Worm (Caenorhabditis elegans) whole organism, late embryonic: ENCODE measurements around the gene irld-67.
A peak's percentile ranks its signal among the peaks of the same experiment; 100 is the strongest.

Source experiments
- C38D4.7 ChIP-seq: fragments of 200-800 bp; sonication (Bioruptor generic); optimal IDR thresholded peaks from 2 replicates; lab custom pipeline; 2018; ENCODE audit warnings: mild to moderate bottlenecking, missing genetic modification characterization, moderate library complexity, missing compliant biosample characterization
- F13H6.1 ChIP-seq: sonication (generic microtip); optimal IDR thresholded peaks from 2 replicates; lab custom pipeline; 2016; ENCODE audit warnings: missing genetic modification characterization, missing compliant biosample characterization
- K09A11.1 ChIP-seq: sonication (generic microtip); optimal IDR thresholded peaks from 2 replicates; lab custom pipeline; 2017; ENCODE audit warnings: antibody characterized with exemption, mild to moderate bottlenecking, missing genetic modification characterization, missing compliant biosample characterization; ENCODE audit not compliant: insufficient read depth
- ceh-14 ChIP-seq: sonication (generic microtip); optimal IDR thresholded peaks from 2 replicates; lab custom pipeline; 2016; ENCODE audit warnings: missing genotype, missing genetic modification characterization, missing compliant biosample characterization
- ceh-30 ChIP-seq: fragments of 150-350 bp; optimal IDR thresholded peaks from 2 replicates; lab custom pipeline; 2014; ENCODE audit warnings: missing biosample characterization, missing genetic modification characterization
- ceh-34 ChIP-seq: sonication (generic microtip); optimal IDR thresholded peaks from 2 replicates; lab custom pipeline; 2016; ENCODE audit warnings: mild to moderate bottlenecking, missing genetic modification characterization, missing compliant biosample characterization
- ceh-45 ChIP-seq: fragments of 200-800 bp; sonication (Bioruptor generic); IDR thresholded peaks from 2 replicates; pipeline ENCODE4 v1.3.6; 2022; ENCODE audit warnings: missing genetic modification reagents, missing genetic modification characterization, missing compliant biosample characterization
- dve-1 ChIP-seq: sonication (generic microtip); optimal IDR thresholded peaks from 2 replicates; lab custom pipeline; 2017; ENCODE audit warnings: antibody characterized with exemption, mild to moderate bottlenecking, missing genetic modification characterization, missing compliant biosample characterization
- elt-2 ChIP-seq: sonication (generic microtip); optimal IDR thresholded peaks from 2 replicates; lab custom pipeline; 2016; ENCODE audit warnings: missing genetic modification reagents, missing genetic modification characterization, missing compliant biosample characterization
- elt-4 ChIP-seq: sonication (generic microtip); optimal IDR thresholded peaks from 2 replicates; lab custom pipeline; 2016; ENCODE audit warnings: missing genetic modification characterization, missing compliant biosample characterization
- ets-4 ChIP-seq: sonication (generic microtip); optimal IDR thresholded peaks from 2 replicates; lab custom pipeline; 2016; ENCODE audit warnings: missing genetic modification characterization, missing compliant biosample characterization
- eyg-1 ChIP-seq: sonication (generic microtip); optimal IDR thresholded peaks from 2 replicates; lab custom pipeline; 2016; ENCODE audit warnings: missing genotype, missing genetic modification characterization, missing compliant biosample characterization
- fkh-10 ChIP-seq: fragments of 150-350 bp; optimal IDR thresholded peaks from 2 replicates; lab custom pipeline; 2014; ENCODE audit warnings: missing biosample characterization, missing genetic modification reagents, missing genetic modification characterization
- fkh-6 ChIP-seq: sonication (generic microtip); optimal IDR thresholded peaks from 2 replicates; lab custom pipeline; 2016; ENCODE audit warnings: missing genetic modification characterization, missing compliant biosample characterization
- hlh-13 ChIP-seq: fragments of 200-800 bp; sonication (Bioruptor generic); optimal IDR thresholded peaks from 2 replicates; lab custom pipeline; 2018; ENCODE audit warnings: mild to moderate bottlenecking, missing genetic modification characterization, missing compliant biosample characterization
- hlh-30 ChIP-seq: sonication (generic microtip); optimal IDR thresholded peaks from 2 replicates; lab custom pipeline; 2017; ENCODE audit warnings: antibody characterized with exemption, missing genetic modification characterization, missing compliant biosample characterization; ENCODE audit not compliant: insufficient read depth
- hlh-6 ChIP-seq: sonication (generic microtip); optimal IDR thresholded peaks from 2 replicates; lab custom pipeline; 2016; ENCODE audit warnings: missing genotype, missing genetic modification characterization, missing compliant biosample characterization
- lim-6 ChIP-seq: sonication (generic microtip); optimal IDR thresholded peaks from 2 replicates; lab custom pipeline; 2016; ENCODE audit warnings: missing genetic modification characterization, missing compliant biosample characterization
- lin-11 ChIP-seq: fragments of 200-800 bp; sonication (Bioruptor generic); optimal IDR thresholded peaks from 2 replicates; lab custom pipeline; 2018; ENCODE audit warnings: mild to moderate bottlenecking, missing genetic modification characterization, missing compliant biosample characterization
- mec-3 ChIP-seq: sonication (generic microtip); optimal IDR thresholded peaks from 2 replicates; lab custom pipeline; 2016; ENCODE audit warnings: borderline replicate concordance, missing genetic modification characterization, missing compliant biosample characterization
- nfya-1 ChIP-seq: sonication (generic microtip); optimal IDR thresholded peaks from 2 replicates; lab custom pipeline; 2017; ENCODE audit warnings: missing genetic modification characterization, mild to moderate bottlenecking, missing compliant biosample characterization, antibody characterized with exemption, moderate library complexity
- nhr-11 ChIP-seq: fragments of 150-350 bp; optimal IDR thresholded peaks from 2 replicates; lab custom pipeline; 2014; ENCODE audit warnings: missing biosample characterization, missing genetic modification characterization
- npax-4 ChIP-seq: sonication (generic microtip); optimal IDR thresholded peaks from 2 replicates; lab custom pipeline; 2016; ENCODE audit warnings: missing genetic modification characterization, missing compliant biosample characterization
- pax-1 ChIP-seq: fragments of 150-350 bp; optimal IDR thresholded peaks from 2 replicates; lab custom pipeline; 2014; ENCODE audit warnings: missing biosample characterization, missing genetic modification characterization
- pha-2 ChIP-seq: sonication (generic microtip); optimal IDR thresholded peaks from 2 replicates; lab custom pipeline; 2017; ENCODE audit warnings: mild to moderate bottlenecking, missing genetic modification characterization, missing compliant biosample characterization
- pha-4 ChIP-seq: fragments of 150-350 bp; optimal IDR thresholded peaks from 2 replicates; lab custom pipeline; 2018; ENCODE audit warnings: missing biosample characterization, missing genetic modification reagents, missing genetic modification characterization
- pqm-1 ChIP-seq: sonication (generic microtip); optimal IDR thresholded peaks from 2 replicates; lab custom pipeline; 2016; ENCODE audit warnings: missing genetic modification characterization, missing compliant biosample characterization
- pros-1 ChIP-seq: fragments of 150-350 bp; optimal IDR thresholded peaks from 2 replicates; lab custom pipeline; 2014; ENCODE audit warnings: missing biosample characterization, missing genetic modification reagents, missing genetic modification characterization
- sdc-2 ChIP-seq: sonication (generic microtip); optimal IDR thresholded peaks from 2 replicates; lab custom pipeline; 2016; ENCODE audit warnings: missing genotype, missing genetic modification characterization, missing compliant biosample characterization
- sox-4 ChIP-seq: sonication (generic microtip); optimal IDR thresholded peaks from 2 replicates; lab custom pipeline; 2017; ENCODE audit warnings: mild to moderate bottlenecking, missing genetic modification characterization, inconsistent platforms, missing compliant biosample characterization
- syd-9 ChIP-seq: sonication (generic microtip); optimal IDR thresholded peaks from 2 replicates; lab custom pipeline; 2016; ENCODE audit warnings: mild to moderate bottlenecking, missing genetic modification characterization, moderate library complexity, missing compliant biosample characterization
- tbx-2 ChIP-seq: sonication (generic microtip); optimal IDR thresholded peaks from 2 replicates; lab custom pipeline; 2016; ENCODE audit warnings: missing genetic modification characterization, missing compliant biosample characterization
- unc-42 ChIP-seq: sonication (generic microtip); optimal IDR thresholded peaks from 2 replicates; lab custom pipeline; 2016; ENCODE audit warnings: missing genotype, missing genetic modification characterization, missing compliant biosample characterization
- unc-55 ChIP-seq: sonication (generic microtip); optimal IDR thresholded peaks from 2 replicates; lab custom pipeline; 2017; ENCODE audit warnings: missing biosample characterization, missing genetic modification reagents, missing genetic modification characterization
- zip-5 ChIP-seq: sonication (generic microtip); optimal IDR thresholded peaks from 2 replicates; lab custom pipeline; 2016; ENCODE audit warnings: missing genetic modification characterization, missing compliant biosample characterization

The irld-67 gene

ce11 chrII:2966350-2966749, 32.1 kb upstream of the irld-67 start:
- TF ChIP-seq lim-6 (tag; lab: Kevin White, UChicago) = no peak
- TF ChIP-seq sdc-2 = no peak
- TF ChIP-seq unc-42 = peak; percentile 1
- no peak for TF ChIP-seq nhr-11 (tag; lab: Kevin White, UChicago)

DNA sequence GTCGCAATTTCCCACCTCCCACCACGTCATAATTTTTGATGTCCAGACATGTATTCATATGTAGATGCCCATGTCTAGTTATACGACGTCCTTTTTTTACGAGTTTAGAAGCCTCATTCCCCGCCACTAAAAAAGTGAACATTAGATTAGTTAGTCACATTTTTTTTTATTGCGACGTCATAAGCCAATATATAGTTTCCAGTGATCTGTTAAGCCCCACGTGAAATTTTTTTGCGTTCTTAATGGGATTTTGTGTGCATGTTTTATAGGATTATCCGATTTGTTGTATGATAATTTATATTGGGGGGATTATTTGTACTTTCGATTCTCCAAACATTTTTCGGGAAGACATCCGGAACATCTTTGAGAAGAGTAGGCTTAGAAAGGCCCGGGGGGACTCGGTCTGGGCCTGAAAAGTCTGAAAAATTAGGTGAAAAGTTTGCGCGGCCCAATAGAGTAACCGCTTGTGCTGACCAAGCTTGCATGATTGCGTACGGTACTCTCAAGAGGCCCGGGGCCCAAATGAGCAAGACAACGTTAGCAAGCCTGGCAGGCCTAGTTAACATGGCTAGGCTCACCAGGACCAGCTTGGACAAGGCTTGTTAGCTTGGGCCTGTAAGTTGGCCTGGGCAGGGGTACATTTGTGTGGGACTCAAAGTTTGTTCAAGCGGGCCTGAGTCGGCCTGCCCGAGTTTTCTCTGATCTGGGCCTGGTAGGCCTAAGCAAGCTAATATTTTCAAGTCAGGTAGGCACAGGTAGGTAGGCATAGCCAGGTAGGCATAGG, 31.2 kb upstream of the irld-67 start:
- TF ChIP-seq zip-5 = no peak
- no peak for TF ChIP-seq hlh-13 (GFP tag; lab: Kevin White, UChicago)
- no peak for TF ChIP-seq lin-11
- TF ChIP-seq sox-4 = no peak
- TF ChIP-seq ceh-34 (tag; lab: Kevin White, UChicago) = no peak
- no peak for TF ChIP-seq nhr-11 (tag; lab: Kevin White, UChicago)
- no peak for TF ChIP-seq fkh-10 (GFP tag; lab: Kevin White, UChicago)
- no peak for TF ChIP-seq lim-6 (tag; lab: Kevin White, UChicago)
- no peak for TF ChIP-seq pha-2 (tag; lab: Kevin White, UChicago)
- TF ChIP-seq, all 69 proteins: peak for 0

ce11 chrII:2963619-2964018, 29.4 kb upstream of the irld-67 start:
- no peak for TF ChIP-seq pros-1
- no peak for TF ChIP-seq hlh-13 (GFP tag; lab: Kevin White, UChicago)
- no peak for TF ChIP-seq ceh-34 (tag; lab: Kevin White, UChicago)
- no peak for TF ChIP-seq F13H6.1 (tag; lab: Kevin White, UChicago)
- TF ChIP-seq unc-55 (GFP tag; lab: Kevin White, UChicago) = no peak
- TF ChIP-seq nhr-11 (tag; lab: Kevin White, UChicago) = no peak
- TF ChIP-seq hlh-6 = no peak

- TF ChIP-seq npax-4 (tag; lab: Kevin White, UChicago) = no peak
- TF ChIP-seq hlh-30 (tag; lab: Kevin White, UChicago) = peak; percentile 69
- no peak for TF ChIP-seq hlh-6
- TF ChIP-seq tbx-2 = no peak
- no peak for TF ChIP-seq lin-11
- no peak for TF ChIP-seq nhr-11 (tag; lab: Kevin White, UChicago)
- no peak for TF ChIP-seq ceh-30 (tag; lab: Kevin White, UChicago)
- TF ChIP-seq eyg-1 = no peak
- TF ChIP-seq ceh-14 (tag; lab: Kevin White, UChicago) = no peak
- no peak for TF ChIP-seq fkh-6 (tag; lab: Kevin White, UChicago)
- peak; percentile 64 for TF ChIP-seq unc-42
- no peak for TF ChIP-seq pha-4 (tag; lab: Kevin White, UChicago)
Measured at ce11 chrII:2962531-2963164, 28.4 kb upstream of the irld-67 start.

DNA sequence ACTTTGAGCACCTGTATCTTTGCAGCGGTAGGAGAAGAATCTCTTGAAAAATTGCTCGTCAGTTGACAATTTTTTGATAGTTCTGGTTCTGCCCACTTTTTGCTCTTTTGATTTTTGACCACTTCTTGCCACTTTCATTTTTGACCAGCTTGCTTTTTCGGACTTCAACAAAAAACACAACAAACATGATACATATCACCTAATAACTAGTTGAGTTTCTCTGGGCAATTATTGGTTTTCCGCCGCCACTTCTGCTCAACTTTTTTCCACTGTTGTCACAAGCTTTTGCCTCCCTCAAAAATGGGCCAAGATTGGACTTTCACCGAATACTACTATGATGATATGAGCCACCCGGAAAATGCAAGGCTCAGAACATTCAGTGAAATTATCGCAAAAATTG, 24.1 kb upstream of the irld-67 start, which contains the start of gene srw-60:
srw-60 (plus strand) TSS at position 301 of the 400 bp plus-strand sequence.
- TF ChIP-seq nfya-1 = no peak
- TF ChIP-seq mec-3 (tag; lab: Kevin White, UChicago) = no peak
- no peak for TF ChIP-seq ceh-34 (tag; lab: Kevin White, UChicago)
- no peak for TF ChIP-seq K09A11.1
- TF ChIP-seq pax-1 (tag; lab: Kevin White, UChicago) = no peak
- no peak for TF ChIP-seq hlh-30 (tag; lab: Kevin White, UChicago)
- TF ChIP-seq C38D4.7 (GFP tag; lab: Kevin White, UChicago) = no peak
- no peak for TF ChIP-seq dve-1 (tag; lab: Kevin White, UChicago)
- no peak for TF ChIP-seq syd-9 (tag; lab: Kevin White, UChicago)
- no peak for TF ChIP-seq eyg-1
- no peak for TF ChIP-seq elt-2 (tag; lab: Kevin White, UChicago)
- TF ChIP-seq ets-4 (tag; lab: Kevin White, UChicago) = no peak
- no peak for TF ChIP-seq pqm-1 (tag; lab: Kevin White, UChicago)
- TF ChIP-seq elt-4 = no peak
- no peak for TF ChIP-seq hlh-13 (GFP tag; lab: Kevin White, UChicago)
- TF ChIP-seq ceh-45 (GFP tag; lab: Robert Waterston, UW) = no peak
